Fruit fly (Drosophila melanogaster): Measurements from ENCODE around the gene GATAe.
A peak's percentile ranks its signal among the peaks of the same experiment; 100 is the strongest.

- TF ChIP-seq CG14655 (GFP tag; optimal IDR thresholded peaks at IDR 0.05), result no peak
- no peak for TF ChIP-seq CG9948 (tag; optimal IDR thresholded peaks at IDR 0.05)
- no peak for TF ChIP-seq CG8301 (tag; optimal IDR thresholded peaks at IDR 0.05)
- TF ChIP-seq gl (tag; optimal IDR thresholded peaks at IDR 0.05), result no peak
- TF ChIP-seq CG34367 (tag; optimal IDR thresholded peaks at IDR 0.05), result no peak
- TF ChIP-seq CG15710 (tag; optimal IDR thresholded peaks at IDR 0.05), result no peak
- TF ChIP-seq CG32121 (GFP tag; IDR thresholded peaks at IDR 0.05), result no peak
- 0 out of 3 replicates have a peak, but pooled peaks have one; percentile 43 for TF ChIP-seq fd96Ca (GFP tag; IDR thresholded peaks at IDR 0.05)
- 0 out of 2 replicates have a peak, but pooled peaks have one; percentile 23 for TF ChIP-seq CG12605 (GFP tag; IDR thresholded peaks at IDR 0.05)
- peak; percentile 49 for TF ChIP-seq CG8159 (tag; optimal IDR thresholded peaks at IDR 0.05)
Observed at dm6 chr3R:16004691-16005474, 4.0 kb upstream of the GATAe start.
